Worm (Caenorhabditis elegans): Measurements from ENCODE around the gene lgc-13.

- no peak for TF ChIP-seq nhr-76 (tag; optimal IDR thresholded peaks at IDR 0.05)
- TF ChIP-seq lin-32 (GFP tag; optimal IDR thresholded peaks at IDR 0.05) = no peak
- TF ChIP-seq hlh-1 (tag; optimal IDR thresholded peaks at IDR 0.05) = no peak
- no peak for TF ChIP-seq unc-62 (GFP tag; optimal IDR thresholded peaks at IDR 0.05)
- no peak for TF ChIP-seq nhr-28 (tag; optimal IDR thresholded peaks at IDR 0.05)
- TF ChIP-seq lsy-2 (tag; optimal IDR thresholded peaks at IDR 0.05) = no peak
- no peak for TF ChIP-seq M03D4.4 (tag; optimal IDR thresholded peaks at IDR 0.05)
- TF ChIP-seq ztf-11 (tag; optimal IDR thresholded peaks at IDR 0.05) = no peak
- no peak for TF ChIP-seq mab-5 (tag; optimal IDR thresholded peaks at IDR 0.05)
- TF ChIP-seq ceh-43 (GFP tag; optimal IDR thresholded peaks at IDR 0.05) = no peak
- no peak for TF ChIP-seq elt-1 (tag; optimal IDR thresholded peaks at IDR 0.05; ENCODE audit: borderline replicate concordance, insufficient read depth)
- TF ChIP-seq ces-1 (GFP tag; optimal IDR thresholded peaks at IDR 0.05) = no peak
- TF ChIP-seq nhr-12 (tag; optimal IDR thresholded peaks at IDR 0.05) = no peak
These were observed 33.6 kb downstream of the lgc-13 start, which contains the start of gene M153.3 for ce11 chrX:12142569-12142968.

Data from whole organism, mixed stage, embryonic.